Worm (Caenorhabditis elegans) whole organism, L2 larva: ENCODE results near the gene F59A6.10.

Source experiments
- elt-1 ChIP-seq: fragments of 150-350 bp; optimal IDR thresholded peaks from 2 replicates; lab custom pipeline; 2014; ENCODE audit warnings: missing biosample characterization, missing genetic modification characterization
- lin-13 ChIP-seq: fragments of 150-350 bp; optimal IDR thresholded peaks from 2 replicates; lab custom pipeline; 2014; ENCODE audit warnings: missing biosample characterization, missing genetic modification reagents, missing genetic modification characterization
- lsy-2 ChIP-seq, 2 experiments: fragments of 150-350 bp in 1 of 2; sonication (generic microtip) in 1 of 2; optimal IDR thresholded peaks; 2 replicates each; lab custom pipeline; 2014 to 2017; ENCODE audit warnings: missing biosample characterization in 2 of 2, missing genetic modification characterization in 2 of 2
- mdl-1 ChIP-seq, 2 experiments: fragments of 150-350 bp in 1 of 2; sonication (generic microtip) in 1 of 2; optimal IDR thresholded peaks; 2 replicates each; lab custom pipeline; 2017; ENCODE audit warnings: missing biosample characterization in 2 of 2, missing genetic modification characterization in 2 of 2
- nhr-11 ChIP-seq: fragments of 150-350 bp; optimal IDR thresholded peaks from 2 replicates; lab custom pipeline; 2014; ENCODE audit warnings: missing biosample characterization, missing genetic modification characterization
- nhr-12 ChIP-seq: fragments of 150-350 bp; optimal IDR thresholded peaks from 2 replicates; lab custom pipeline; 2014; ENCODE audit warnings: missing biosample characterization, missing genetic modification characterization
- nhr-6 ChIP-seq: fragments of 150-350 bp; optimal IDR thresholded peaks from 2 replicates; lab custom pipeline; 2014; ENCODE audit warnings: missing biosample characterization, missing genetic modification characterization
- nhr-77 ChIP-seq: fragments of 150-350 bp; optimal IDR thresholded peaks from 2 replicates; lab custom pipeline; 2014; ENCODE audit warnings: missing biosample characterization, missing genetic modification characterization
- skn-1 ChIP-seq: sonication (generic microtip); optimal IDR thresholded peaks from 2 replicates; lab custom pipeline; 2017; ENCODE audit warnings: missing biosample characterization, missing genetic modification characterization
- snpc-4 ChIP-seq: fragments of 150-350 bp; optimal IDR thresholded peaks from 2 replicates; lab custom pipeline; 2014; ENCODE audit warnings: missing biosample characterization, missing genetic modification characterization
- unc-39 ChIP-seq: fragments of 150-350 bp; optimal IDR thresholded peaks from 2 replicates; lab custom pipeline; 2014; ENCODE audit warnings: missing biosample characterization, missing genetic modification characterization
- ztf-11 ChIP-seq: sonication (generic microtip); optimal IDR thresholded peaks from 2 replicates; lab custom pipeline; 2017; ENCODE audit warnings: missing biosample characterization, missing genetic modification characterization

ce11 chrII:4966576-4966975, 37.2 kb upstream of the F59A6.10 start:
- TF ChIP-seq nhr-6 (no peak), lin-13 (no peak), mdl-1 (tag; optimal IDR thresholded peaks at IDR 0.05; lab: Kevin White, UChicago) (no peak), elt-1 (tag; lab: Kevin White, UChicago) (no peak), lsy-2 (tag; optimal IDR thresholded peaks at IDR 0.05; lab: Kevin White, UChicago) (no peak), nhr-77 (tag; lab: Kevin White, UChicago) (no peak), skn-1 (tag; lab: Kevin White, UChicago) (no peak), nhr-11 (tag; lab: Kevin White, UChicago) (no peak), ztf-11 (no peak), snpc-4 (tag; lab: Kevin White, UChicago) (no peak), nhr-12 (tag; lab: Kevin White, UChicago) (no peak), unc-39 (tag; lab: Kevin White, UChicago) (no peak)
